Fruit fly (Drosophila melanogaster): ENCODE measurements around the gene Bin1.
A peak's percentile ranks its signal among the peaks of the same experiment; 100 is the strongest.

Bin1 gene

dm6 chr3R:16214474-16215318 is 25.3 kb upstream of the Bin1 start (continued):
- TF ChIP-seq oc (tag; optimal IDR thresholded peaks at IDR 0.05): no peak
- peak; percentile 59 for TF ChIP-seq CG3281 (GFP tag; optimal IDR thresholded peaks at IDR 0.05)
- peak; percentile 16; the same call in 1 of the 2 replicates for TF ChIP-seq Nf-YA (GFP tag; IDR thresholded peaks at IDR 0.05)
- TF ChIP-seq Med (GFP tag): peak; percentile 57
- TF ChIP-seq Asciz (GFP tag; optimal IDR thresholded peaks at IDR 0.05): peak; percentile 18
- peak; percentile 9 for TF ChIP-seq pho (GFP tag; optimal IDR thresholded peaks at IDR 0.05)
- TF ChIP-seq fru (optimal IDR thresholded peaks at IDR 0.05): no peak
- TF ChIP-seq Sox102F (GFP tag; optimal IDR thresholded peaks at IDR 0.05): peak; percentile 42
- TF ChIP-seq cg (GFP tag; optimal IDR thresholded peaks at IDR 0.05): peak; percentile 36
- peak; percentile 55 for TF ChIP-seq tio (GFP tag; optimal IDR thresholded peaks at IDR 0.05)
- no peak for TF ChIP-seq crp (GFP tag; optimal IDR thresholded peaks at IDR 0.05)
- TF ChIP-seq CG6854 (GFP tag; optimal IDR thresholded peaks at IDR 0.05): peak; percentile 41
- TF ChIP-seq tap (tag; optimal IDR thresholded peaks at IDR 0.05): no peak
- TF ChIP-seq HmgZ (tag; optimal IDR thresholded peaks at IDR 0.05): no peak
- peak; percentile 5 for TF ChIP-seq CG18599 (GFP tag; optimal IDR thresholded peaks at IDR 0.05)
- peak; percentile 79 for TF ChIP-seq CG8478 (optimal IDR thresholded peaks at IDR 0.05)
- TF ChIP-seq Fer3 (tag; optimal IDR thresholded peaks at IDR 0.05): peak; percentile 8
- peak; percentile 37 for TF ChIP-seq lab (GFP tag; optimal IDR thresholded peaks at IDR 0.05)
- TF ChIP-seq pum (GFP tag; optimal IDR thresholded peaks at IDR 0.05): no peak
- peak; percentile 60 for TF ChIP-seq CG30403 (GFP tag; optimal IDR thresholded peaks at IDR 0.05)
- peak; percentile 29 for TF ChIP-seq CG17385 (GFP tag; optimal IDR thresholded peaks at IDR 0.05)
- no peak for TF ChIP-seq E2f2 (GFP tag; IDR thresholded peaks at IDR 0.05)
- no peak for TF ChIP-seq her (GFP tag; optimal IDR thresholded peaks at IDR 0.05)
- peak; percentile 12 for TF ChIP-seq Hand (GFP tag; optimal IDR thresholded peaks at IDR 0.05)
- no peak for TF ChIP-seq MTF-1 (GFP tag; optimal IDR thresholded peaks at IDR 0.05; ENCODE audit: borderline replicate concordance)
- 0 out of 4 replicates have a peak, but pooled peaks have one; percentile 50 for TF ChIP-seq chinmo (GFP tag; IDR thresholded peaks at IDR 0.05; ENCODE audit: partially characterized antibody)
- no peak for TF ChIP-seq Hmx (GFP tag; optimal IDR thresholded peaks at IDR 0.05)
- peak; percentile 21 for TF ChIP-seq CG1233 (GFP tag; optimal IDR thresholded peaks at IDR 0.05)
- TF ChIP-seq CG7839 (tag; optimal IDR thresholded peaks at IDR 0.05): peak; percentile 49
- peak; percentile 23 for TF ChIP-seq fd96Cb (tag; optimal IDR thresholded peaks at IDR 0.05)
- peak; percentile 14 for TF ChIP-seq CG13775 (GFP tag; optimal IDR thresholded peaks at IDR 0.05)
- TF ChIP-seq chm (GFP tag; IDR thresholded peaks at IDR 0.05): peak; percentile 7; the same call in 1 of the 2 replicates
- TF ChIP-seq CG2116 (GFP tag; optimal IDR thresholded peaks at IDR 0.05): peak; percentile 6
- peak; percentile 59 for TF ChIP-seq CG12104 (GFP tag; optimal IDR thresholded peaks at IDR 0.05)
- 0 out of 2 replicates have a peak, but pooled peaks have one; percentile 5 for TF ChIP-seq CG32532 (GFP tag; IDR thresholded peaks at IDR 0.05)
- TF ChIP-seq CG12659 (GFP tag; optimal IDR thresholded peaks at IDR 0.05): peak; percentile 11
- no peak for TF ChIP-seq CTCF (GFP tag; optimal IDR thresholded peaks at IDR 0.05)
- TF ChIP-seq nmo (GFP tag; optimal IDR thresholded peaks at IDR 0.05): peak; percentile 42
- TF ChIP-seq tna (GFP tag; IDR thresholded peaks at IDR 0.05; ENCODE audit: partially characterized antibody): no peak
- TF ChIP-seq slbo (GFP tag; IDR thresholded peaks at IDR 0.05): peak; percentile 31
- peak; percentile 10 for TF ChIP-seq Ssrp (tag; optimal IDR thresholded peaks at IDR 0.05)
- TF ChIP-seq toy (GFP tag; IDR thresholded peaks at IDR 0.05): no peak
